Worm (Caenorhabditis elegans): ENCODE measurements around the gene R144.13.
A peak's percentile ranks its signal among the peaks of the same experiment; 100 is the strongest.

ce11 chrIII:4998111-4998859, 24.8 kb upstream of the R144.13 start, which contains the start of gene tmem-131:
- no peak for TF ChIP-seq snpc-1.2 (GFP tag; IDR thresholded peaks at IDR 0.05)
- no peak for TF ChIP-seq snpc-4 (tag; optimal IDR thresholded peaks at IDR 0.05)
- no peak for TF ChIP-seq ceh-44 (GFP tag; IDR thresholded peaks at IDR 0.05)
- no peak for TF ChIP-seq saeg-2 (GFP tag; IDR thresholded peaks at IDR 0.05)
- TF ChIP-seq zag-1 (tag; optimal IDR thresholded peaks at IDR 0.05), result no peak
- peak; percentile 26 for TF ChIP-seq ceh-28 (tag; optimal IDR thresholded peaks at IDR 0.05)
- TF ChIP-seq ces-1 (GFP tag; optimal IDR thresholded peaks at IDR 0.05), result no peak

Data from whole organism, L4 larva.